Worm (Caenorhabditis elegans): Measurements from ENCODE around the gene tsp-18.

DNA sequence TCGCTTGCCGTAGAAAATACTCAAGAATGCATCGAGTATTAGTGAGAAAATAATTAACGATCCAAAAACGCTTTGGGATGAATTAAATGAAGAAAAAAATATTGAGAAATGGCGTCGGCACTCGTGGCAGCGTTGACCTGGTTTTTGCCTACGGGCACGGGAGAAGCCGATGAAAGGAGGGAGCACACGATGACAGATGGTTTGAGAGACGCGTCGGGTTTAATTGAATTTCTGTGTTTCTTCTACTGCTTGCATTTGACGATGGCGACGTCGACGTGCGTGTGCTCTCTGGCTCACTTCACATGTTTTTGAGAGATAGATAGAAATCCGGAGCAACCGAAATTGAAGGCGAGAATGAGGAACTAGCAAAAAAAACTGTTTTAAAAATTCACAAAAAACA lies 46.3 kb downstream of the tsp-18 start:
- TF ChIP-seq pha-4 (tag; optimal IDR thresholded peaks at IDR 0.05) (no peak), elt-3 (tag; optimal IDR thresholded peaks at IDR 0.05) (no peak), blmp-1 (tag; optimal IDR thresholded peaks at IDR 0.05) (no peak), unc-62 (GFP tag; optimal IDR thresholded peaks at IDR 0.05) (no peak), mep-1 (tag; optimal IDR thresholded peaks at IDR 0.05) (no peak), snpc-4 (tag; optimal IDR thresholded peaks at IDR 0.05) (no peak), nhr-237 (tag; optimal IDR thresholded peaks at IDR 0.05) (no peak), mab-5 (tag; optimal IDR thresholded peaks at IDR 0.05) (no peak), lsy-2 (tag; optimal IDR thresholded peaks at IDR 0.05) (no peak), ces-1 (GFP tag; optimal IDR thresholded peaks at IDR 0.05) (peak; percentile 79)

Data from whole organism, mixed stage, embryonic.